Worm (Caenorhabditis elegans) whole organism, early embryonic: ENCODE results near the gene sri-48.
"Not testable (repeated sequence)": the region's sequence is repeated elsewhere in the genome, so short reads cannot be mapped to it uniquely, and the experiment has no call there.

ENCODE experiments used
- B0310.2 ChIP-seq: sonication (generic microtip); optimal IDR thresholded peaks from 2 replicates; lab custom pipeline; 2016; ENCODE audit warnings: mild to moderate bottlenecking, missing genetic modification characterization, missing compliant biosample characterization
- F13C5.2 ChIP-seq: sonication (generic microtip); optimal IDR thresholded peaks from 2 replicates; lab custom pipeline; 2017; ENCODE audit warnings: mild to moderate bottlenecking, missing genetic modification characterization, inconsistent platforms, missing compliant biosample characterization
- aly-1 ChIP-seq: sonication (generic microtip); optimal IDR thresholded peaks from 2 replicates; lab custom pipeline; 2016; ENCODE audit warnings: missing genetic modification characterization, missing compliant biosample characterization
- ama-1 ChIP-seq: fragments of 150-350 bp; optimal IDR thresholded peaks from 2 replicates; lab custom pipeline; 2014
- ceh-13 ChIP-seq: fragments of 200-800 bp; sonication (Bioruptor generic); optimal IDR thresholded peaks from 2 replicates; lab custom pipeline; 2018; ENCODE audit warnings: mild to moderate bottlenecking, missing genetic modification characterization, missing compliant biosample characterization
- ceh-36 ChIP-seq: sonication (generic microtip); optimal IDR thresholded peaks from 2 replicates; lab custom pipeline; 2016; ENCODE audit warnings: missing genetic modification characterization, inconsistent platforms, missing compliant biosample characterization
- ets-7 ChIP-seq: sonication (generic microtip); optimal IDR thresholded peaks from 2 replicates; lab custom pipeline; 2016; ENCODE audit warnings: missing genotype, missing genetic modification characterization, missing compliant biosample characterization
- flt-1 ChIP-seq: fragments of 200-800 bp; sonication (Bioruptor generic); IDR thresholded peaks from 2 replicates; pipeline ENCODE4 v1.3.6; 2022; ENCODE audit warnings: missing genetic modification characterization, missing compliant biosample characterization
- hmbx-1 ChIP-seq: sonication (generic microtip); optimal IDR thresholded peaks from 2 replicates; lab custom pipeline; 2016; ENCODE audit warnings: mild to moderate bottlenecking, missing genetic modification characterization, missing compliant biosample characterization
- hmg-4 ChIP-seq: fragments of 200-800 bp; sonication (Bioruptor generic); optimal IDR thresholded peaks from 2 replicates; lab custom pipeline; 2018; ENCODE audit warnings: mild to moderate bottlenecking, missing genetic modification characterization, missing compliant biosample characterization
- hnd-1 ChIP-seq: sonication (generic microtip); optimal IDR thresholded peaks from 2 replicates; lab custom pipeline; 2016; ENCODE audit warnings: missing genetic modification characterization, missing compliant biosample characterization
- pes-1 ChIP-seq: fragments of 200-800 bp; sonication (Bioruptor generic); IDR thresholded peaks from 2 replicates; pipeline ENCODE4 v1.3.6; 2022; ENCODE audit warnings: missing genetic modification reagents, missing genetic modification characterization, missing compliant biosample characterization
- scrt-1 ChIP-seq: fragments of 200-800 bp; sonication (Bioruptor generic); IDR thresholded peaks from 2 replicates; pipeline ENCODE4 v1.3.6; 2022; ENCODE audit warnings: missing genetic modification characterization, missing compliant biosample characterization
- sea-1 ChIP-seq: fragments of 200-800 bp; sonication (Bioruptor generic); conservative IDR thresholded peaks from 2 replicates; pipeline ENCODE4 v1.3.6; 2022; ENCODE audit warnings: missing genetic modification characterization, missing compliant biosample characterization
- tbx-11 ChIP-seq: fragments of 200-800 bp; sonication (Bioruptor generic); IDR thresholded peaks from 2 replicates; pipeline ENCODE4 v1.3.6; 2022; ENCODE audit warnings: missing genetic modification characterization, missing compliant biosample characterization
- tbx-37 ChIP-seq: fragments of 200-800 bp; sonication (Bioruptor generic); conservative IDR thresholded peaks from 2 replicates; pipeline ENCODE4 v1.3.6; 2022; ENCODE audit warnings: missing genetic modification reagents, missing genetic modification characterization, missing compliant biosample characterization
- tra-4 ChIP-seq: sonication (generic microtip); optimal IDR thresholded peaks from 2 replicates; lab custom pipeline; 2017; ENCODE audit warnings: missing genetic modification characterization, missing compliant biosample characterization

The sri-48 gene

DNA sequence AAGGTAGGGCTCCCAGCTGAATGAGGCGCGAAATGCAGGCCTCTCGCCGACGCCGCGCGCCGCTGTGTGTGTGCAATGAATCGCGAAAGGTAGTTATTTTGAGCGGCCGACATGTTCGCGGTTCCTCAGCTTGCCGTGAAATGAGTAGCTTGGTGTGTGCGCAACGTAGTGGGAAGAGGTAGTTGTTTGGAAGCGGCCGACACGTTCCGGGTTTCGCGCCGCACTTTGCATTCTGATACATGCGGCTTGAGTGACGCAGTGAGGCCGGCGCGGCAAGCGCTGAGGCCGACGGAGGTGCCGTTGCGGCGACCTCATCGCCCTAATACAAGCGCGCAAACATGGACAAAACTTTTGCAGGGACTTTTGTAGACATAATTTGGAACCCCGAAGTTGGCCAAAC lies 5.4 kb downstream of the sri-48 start:
- TF ChIP-seq hmbx-1 (no peak), B0310.2 (no peak), tra-4 (tag; lab: Kevin White, UChicago) (no peak), hnd-1 (tag; lab: Kevin White, UChicago) (no peak), ama-1 (lab: Kevin White, UChicago) (no peak), scrt-1 (GFP tag; lab: Robert Waterston, UW) (no peak)

- TF ChIP-seq tra-4 (tag; lab: Kevin White, UChicago); B0310.2; aly-1 (tag; lab: Kevin White, UChicago): not testable (repeated sequence)
Measured at ce11 chrII:3191544-3191943, 9.6 kb downstream of the sri-48 start, which contains the start of gene Y27F2A.9. Gene Y27F2A.9 (minus strand): TSS chrII:3191644.

ce11 chrII:3189038-3189437 lies 12.1 kb downstream of the sri-48 start, which contains the start of gene Y27F2A.11:
Gene Y27F2A.11 (plus strand): TSS chrII:3189338.
- TF ChIP-seq sea-1; aly-1 (tag; lab: Kevin White, UChicago); ceh-36 (tag; lab: Kevin White, UChicago): not testable (repeated sequence)

- no peak for TF ChIP-seq aly-1 (tag; lab: Kevin White, UChicago)
- TF ChIP-seq F13C5.2 (tag; lab: Kevin White, UChicago): no peak
- TF ChIP-seq tbx-37: no peak
- no peak for TF ChIP-seq B0310.2
- no peak for TF ChIP-seq sea-1
- no peak for TF ChIP-seq scrt-1 (GFP tag; lab: Robert Waterston, UW)
- TF ChIP-seq flt-1 (GFP tag; lab: Robert Waterston, UW): no peak
- TF ChIP-seq ets-7 (tag; lab: Kevin White, UChicago): no peak
- TF ChIP-seq ceh-36 (tag; lab: Kevin White, UChicago): no peak
- TF ChIP-seq hnd-1 (tag; lab: Kevin White, UChicago): no peak
- no peak for TF ChIP-seq hmbx-1
- no peak for TF ChIP-seq pes-1
- no peak for TF ChIP-seq tbx-11 (GFP tag; lab: Robert Waterston, UW)
- TF ChIP-seq ceh-13 (GFP tag; lab: Kevin White, UChicago): no peak
- TF ChIP-seq hmg-4: no peak
- TF ChIP-seq tra-4 (tag; lab: Kevin White, UChicago): no peak
- no peak for TF ChIP-seq ama-1 (lab: Kevin White, UChicago)
Measured at ce11 chrII:3185848-3186247, 15.3 kb downstream of the sri-48 start.

DNA sequence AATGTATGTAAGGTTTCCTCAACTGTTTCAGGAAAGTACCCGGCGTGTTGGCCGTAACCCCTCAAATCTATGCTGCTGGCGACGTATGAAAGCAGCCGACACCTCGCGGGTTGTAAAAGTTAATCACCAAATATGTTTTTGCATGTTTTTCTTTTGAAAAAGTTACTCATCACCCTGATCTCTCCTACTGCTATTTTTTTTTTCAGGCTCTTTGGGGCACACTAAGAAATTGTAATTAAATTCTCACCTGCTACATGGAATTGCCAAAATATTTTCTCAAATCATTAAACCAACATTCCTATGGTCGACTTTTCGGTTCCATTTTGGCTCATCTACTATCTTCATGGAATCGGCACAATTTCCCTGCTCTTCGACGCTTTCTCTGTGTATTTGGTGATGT lies 16.3 kb downstream of the sri-48 start, which contains the start of gene sri-78:
sri-78 (plus strand) TSS at position 301 of the 400 bp plus-strand sequence.
- TF ChIP-seq ceh-13 (GFP tag; lab: Kevin White, UChicago); scrt-1 (GFP tag; lab: Robert Waterston, UW); aly-1 (tag; lab: Kevin White, UChicago): not testable (repeated sequence)

DNA sequence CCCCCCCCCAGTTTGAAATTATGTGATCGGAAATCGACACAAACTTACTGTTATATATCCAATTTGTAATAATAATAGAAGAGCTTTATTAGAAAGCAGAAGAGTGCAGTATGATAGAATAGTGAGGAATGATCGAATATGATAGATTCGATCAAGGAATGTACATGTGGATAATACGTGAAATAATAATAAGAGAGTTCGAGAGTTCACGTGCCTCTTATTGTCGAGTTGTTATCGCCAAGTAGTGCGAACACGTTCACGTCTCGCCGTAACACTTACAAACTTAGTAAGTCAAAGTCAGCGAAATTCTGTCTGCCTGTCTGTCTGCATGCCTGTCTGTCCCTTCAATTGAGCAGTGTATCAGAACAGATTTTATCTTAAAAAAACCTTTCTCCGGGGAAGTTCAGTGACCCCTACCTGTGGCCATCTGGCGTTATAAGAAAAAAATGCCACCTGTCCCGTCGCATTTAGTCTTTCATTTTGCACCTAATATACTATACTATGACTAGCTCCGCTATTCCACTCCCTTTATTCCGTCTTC lies 17.8 kb downstream of the sri-48 start, which contains the start of the genes Y27F2A.6 and Y27F2A.8:
Y27F2A.6 (minus strand) TSS at position 101 of the 541 bp plus-strand sequence.
Y27F2A.8 (plus strand) TSS at position 491 of the 541 bp plus-strand sequence.
- not testable (repeated sequence) for TF ChIP-seq ceh-13 (GFP tag; lab: Kevin White, UChicago); ceh-36 (tag; lab: Kevin White, UChicago); B0310.2

DNA sequence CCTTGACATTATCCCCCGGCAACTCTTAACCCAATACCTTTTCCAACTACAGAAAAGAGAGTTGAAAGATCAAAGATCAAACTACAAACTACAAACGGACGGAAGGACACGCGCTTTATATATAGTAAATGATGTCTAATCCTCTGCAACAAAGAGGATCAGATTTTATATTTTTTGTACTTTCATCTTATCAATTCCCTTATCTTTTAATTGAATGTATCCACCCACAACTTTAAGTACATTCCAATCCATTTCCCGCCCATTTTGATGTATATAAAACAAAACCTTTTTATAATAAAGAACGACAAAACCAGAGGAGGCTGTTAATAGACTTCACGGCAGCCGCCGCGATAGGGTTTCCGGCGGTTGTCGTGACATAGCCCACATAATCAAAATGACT lies 23.5 kb downstream of the sri-48 start, which contains the start of gene sri-40:
sri-40 (plus strand) TSS at position 301 of the 400 bp plus-strand sequence.
- not testable (repeated sequence) for TF ChIP-seq ceh-36 (tag; lab: Kevin White, UChicago); flt-1 (GFP tag; lab: Robert Waterston, UW); aly-1 (tag; lab: Kevin White, UChicago)

DNA sequence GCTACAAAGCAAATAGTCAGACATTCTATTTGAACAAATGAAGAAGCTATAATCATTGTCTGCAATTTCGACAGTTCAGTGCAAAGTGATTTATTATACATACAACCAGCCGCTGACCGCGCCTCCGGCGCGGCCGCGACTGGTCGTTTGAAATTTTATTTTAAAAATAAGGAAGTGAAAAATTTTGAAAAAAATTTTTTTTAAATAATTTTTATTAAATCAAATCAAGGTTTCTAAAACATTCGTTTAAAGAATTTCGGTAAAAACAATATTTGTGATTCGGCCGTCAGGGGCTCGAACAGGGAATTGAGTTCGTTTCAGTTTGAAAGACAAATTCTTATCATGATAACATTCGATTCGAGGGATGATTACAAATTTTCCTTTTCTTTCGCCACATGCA lies 29.0 kb downstream of the sri-48 start, which contains the start of gene Y27F2A.10:
Y27F2A.10 (minus strand) TSS at position 101 of the 400 bp plus-strand sequence.
- TF ChIP-seq ets-7 (tag; lab: Kevin White, UChicago): no peak
- TF ChIP-seq flt-1 (GFP tag; lab: Robert Waterston, UW): no peak
- no peak for TF ChIP-seq sea-1
- no peak for TF ChIP-seq ama-1 (lab: Kevin White, UChicago)
- TF ChIP-seq tra-4 (tag; lab: Kevin White, UChicago): no peak
- TF ChIP-seq ceh-36 (tag; lab: Kevin White, UChicago): no peak

ce11 chrII:3170089-3170488 lies 31.1 kb downstream of the sri-48 start, which contains the start of gene fbxc-55:
Gene fbxc-55 (minus strand): TSS chrII:3170189.
- no peak for TF ChIP-seq F13C5.2 (tag; lab: Kevin White, UChicago)
